Fruit fly (Drosophila melanogaster): ENCODE measurements around the gene crb.

DNA sequence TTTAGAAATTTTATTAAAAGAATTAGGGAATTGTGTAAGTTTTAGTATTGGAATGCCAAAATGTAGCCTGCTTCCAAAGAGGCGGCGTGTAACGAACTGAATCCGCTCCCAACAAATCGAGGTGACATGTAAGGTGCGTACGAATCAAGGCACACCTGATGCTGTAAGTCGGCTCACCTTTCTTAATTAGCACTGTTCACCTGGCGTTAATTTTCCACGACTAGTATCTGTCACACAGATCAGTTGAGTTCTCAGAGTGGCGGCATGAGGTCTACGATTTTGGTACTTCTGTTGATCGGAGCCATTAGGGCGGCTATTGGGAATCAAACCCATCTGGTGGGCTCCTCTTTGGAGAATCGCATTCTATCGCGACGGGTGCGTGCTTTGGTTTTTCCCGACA, 66.7 kb downstream of the crb start, which contains the start of the genes CG5762 and CG33339:
- TF ChIP-seq Crg-1 (GFP tag; optimal IDR thresholded peaks at IDR 0.05) (no peak), cic (GFP tag; optimal IDR thresholded peaks at IDR 0.05) (no peak), toe (GFP tag; optimal IDR thresholded peaks at IDR 0.05) (no peak), ovo (GFP tag; optimal IDR thresholded peaks at IDR 0.05) (no peak), CG7045 (GFP tag; optimal IDR thresholded peaks at IDR 0.05) (no peak), CG1620 (GFP tag; optimal IDR thresholded peaks at IDR 0.05) (no peak)

Measured in whole organism, adult.